Worm (Caenorhabditis elegans): ENCODE results near the gene F18E9.8.

DNA sequence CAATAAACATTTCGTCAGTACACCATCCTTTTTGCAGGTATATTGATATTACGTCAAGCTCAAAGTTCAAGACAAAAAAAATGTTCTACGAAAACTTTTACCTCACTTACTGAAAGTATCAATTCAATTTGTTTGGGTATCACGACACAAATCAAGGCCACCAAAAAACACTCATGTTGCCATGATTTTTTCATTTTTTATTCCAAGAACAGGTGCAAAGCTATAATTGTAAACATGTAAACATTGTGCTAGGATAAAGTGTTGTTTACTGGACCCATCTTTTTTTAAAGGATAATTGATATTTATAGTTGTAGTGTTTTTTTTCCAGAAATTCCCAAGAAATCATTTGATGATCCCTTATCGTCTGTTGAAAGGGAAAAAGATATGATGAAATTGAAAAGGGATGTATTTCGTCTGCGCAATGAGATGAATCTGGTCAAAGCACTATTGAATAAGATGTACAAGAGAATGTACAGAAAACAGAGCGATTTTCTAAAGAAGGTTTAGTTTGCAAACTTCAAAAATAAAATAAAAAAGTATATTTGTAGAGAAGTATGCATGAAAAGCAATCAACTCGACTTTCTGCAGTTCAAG is 1.5 kb upstream of the F18E9.8 start:
- no peak for TF ChIP-seq dpl-1 (GFP tag; optimal IDR thresholded peaks at IDR 0.05)
- TF ChIP-seq mdl-1 (tag; optimal IDR thresholded peaks at IDR 0.05), result no peak
- no peak for TF ChIP-seq tag-97 (GFP tag; IDR thresholded peaks at IDR 0.05)
- TF ChIP-seq nhr-10 (tag; optimal IDR thresholded peaks at IDR 0.05), result no peak
- no peak for TF ChIP-seq ceh-44 (GFP tag; IDR thresholded peaks at IDR 0.05)
